Fruit fly (Drosophila melanogaster) whole organism, prepupa: ENCODE results near the gene CG3117.

Experiments
- Blimp-1 ChIP-seq: fragments of 200-800 bp; sonication (Bioruptor generic); optimal IDR thresholded peaks from 3 replicates; lab custom pipeline; 2017; ENCODE audit warnings: missing biosample characterization, missing genetic modification characterization, mild to moderate bottlenecking, moderate library complexity, missing genetic modification reagents
- CG10631 ChIP-seq: fragments of 200-800 bp; sonication (Bioruptor generic); optimal IDR thresholded peaks from 2 replicates; lab custom pipeline; 2016; ENCODE audit warnings: missing biosample characterization, missing genetic modification characterization
- CG10669 ChIP-seq: fragments of 200-800 bp; sonication (Bioruptor generic); optimal IDR thresholded peaks from 3 replicates; lab custom pipeline; 2018; ENCODE audit warnings: missing biosample characterization, mild to moderate bottlenecking, missing genetic modification characterization, moderate library complexity
- CG11294 ChIP-seq: fragments of 200-800 bp; sonication (Bioruptor generic); IDR thresholded peaks from 2 replicates; pipeline ENCODE4 v1.3.6; 2022; ENCODE audit warnings: missing biosample characterization, missing genetic modification characterization
- CG11762 ChIP-seq: fragments of 200-800 bp; sonication (Bioruptor generic); optimal IDR thresholded peaks from 3 replicates; lab custom pipeline; 2016; ENCODE audit warnings: missing biosample characterization, missing genetic modification characterization; ENCODE audit not compliant: insufficient read depth
- CG11902 ChIP-seq: fragments of 200-800 bp; sonication (Bioruptor generic); optimal IDR thresholded peaks from 3 replicates; lab custom pipeline; 2016; ENCODE audit warnings: missing biosample characterization, missing genetic modification characterization
- CG15336 ChIP-seq: fragments of 200-800 bp; sonication (Bioruptor generic); IDR thresholded peaks from 2 replicates; pipeline ENCODE4 v1.3.6; 2022; ENCODE audit warnings: missing biosample characterization, missing genetic modification characterization
- CG1621 ChIP-seq: fragments of 200-800 bp; sonication (Bioruptor generic); optimal IDR thresholded peaks from 3 replicates; lab custom pipeline; 2018; ENCODE audit warnings: missing biosample characterization, mild to moderate bottlenecking, missing genetic modification characterization
- CG16779 ChIP-seq: fragments of 200-800 bp; sonication (Bioruptor generic); optimal IDR thresholded peaks from 3 replicates; lab custom pipeline; 2017; ENCODE audit warnings: missing biosample characterization, mild to moderate bottlenecking, missing genetic modification characterization
- CG3032 ChIP-seq: fragments of 200-800 bp; optimal IDR thresholded peaks from 2 replicates; lab custom pipeline; 2019; ENCODE audit warnings: missing biosample characterization, mild to moderate bottlenecking, missing genetic modification characterization, moderate library complexity
- CG31627 ChIP-seq: fragments of 200-800 bp; sonication (Bioruptor generic); optimal IDR thresholded peaks from 3 replicates; lab custom pipeline; 2016; ENCODE audit warnings: missing biosample characterization, missing genetic modification characterization
- CG34406 ChIP-seq: fragments of 200-800 bp; sonication (Bioruptor generic); optimal IDR thresholded peaks from 3 replicates; lab custom pipeline; 2016; ENCODE audit warnings: missing biosample characterization, missing genetic modification characterization
- CG3919 ChIP-seq: fragments of 200-800 bp; sonication (Bioruptor generic); optimal IDR thresholded peaks from 3 replicates; lab custom pipeline; 2016; ENCODE audit warnings: missing biosample characterization, missing genetic modification characterization
- CG4318 ChIP-seq: fragments of 200-800 bp; sonication (Bioruptor generic); optimal IDR thresholded peaks from 3 replicates; lab custom pipeline; 2017; ENCODE audit warnings: missing biosample characterization, mild to moderate bottlenecking, missing genetic modification characterization
- CG6276 ChIP-seq: fragments of 200-800 bp; sonication (Bioruptor generic); optimal IDR thresholded peaks from 2 replicates; lab custom pipeline; 2017; ENCODE audit warnings: missing biosample characterization, mild to moderate bottlenecking, missing genetic modification characterization
- CG6854 ChIP-seq: fragments of 200-800 bp; sonication (Bioruptor generic); optimal IDR thresholded peaks from 2 replicates; lab custom pipeline; 2017; ENCODE audit warnings: missing biosample characterization, mild to moderate bottlenecking, missing genetic modification characterization
- CG7368 ChIP-seq: fragments of 200-800 bp; sonication (Bioruptor generic); optimal IDR thresholded peaks from 3 replicates; lab custom pipeline; 2016; ENCODE audit warnings: missing biosample characterization, missing genetic modification characterization
- CG8119 ChIP-seq: fragments of 200-800 bp; sonication (Bioruptor generic); IDR thresholded peaks from 3 replicates; pipeline ENCODE4 v1.3.6; 2022; ENCODE audit warnings: missing biosample characterization, missing genetic modification characterization
- CG8632 ChIP-seq: fragments of 200-800 bp; sonication (Bioruptor generic); optimal IDR thresholded peaks from 3 replicates; lab custom pipeline; 2016; ENCODE audit warnings: missing biosample characterization, missing genetic modification characterization
- CG9139 ChIP-seq: fragments of 200-800 bp; sonication (Bioruptor generic); optimal IDR thresholded peaks from 3 replicates; lab custom pipeline; 2017; ENCODE audit warnings: missing biosample characterization, mild to moderate bottlenecking, missing genetic modification characterization
- Eip75B ChIP-seq: fragments of 200-800 bp; sonication (Bioruptor generic); optimal IDR thresholded peaks from 3 replicates; lab custom pipeline; 2016; ENCODE audit warnings: missing biosample characterization, missing genetic modification characterization
- Eip78C ChIP-seq: fragments of 200-800 bp; sonication (Bioruptor generic); peaks from one replicate; lab custom pipeline; 2016; ENCODE audit warnings: missing biosample characterization, missing genetic modification characterization
- Eip93F ChIP-seq: fragments of 200-800 bp; sonication (Bioruptor generic); optimal IDR thresholded peaks from 2 replicates; lab custom pipeline; 2016; ENCODE audit warnings: missing biosample characterization, mild to moderate bottlenecking, missing genetic modification characterization
- Ets21C ChIP-seq: fragments of 200-800 bp; sonication (Bioruptor generic); optimal IDR thresholded peaks from 3 replicates; lab custom pipeline; 2016; ENCODE audit warnings: missing biosample characterization, missing genetic modification characterization
- Hr38 ChIP-seq: sonication (Bioruptor generic); optimal IDR thresholded peaks from 2 replicates; lab custom pipeline; 2016; ENCODE audit warnings: missing biosample characterization, missing genetic modification characterization
- Hr39 ChIP-seq: fragments of 200-800 bp; sonication (Bioruptor generic); optimal IDR thresholded peaks from 2 replicates; lab custom pipeline; 2016; ENCODE audit warnings: missing biosample characterization, missing genetic modification characterization
- Hr4 ChIP-seq: fragments of 200-800 bp; sonication (Bioruptor generic); optimal IDR thresholded peaks from 3 replicates; lab custom pipeline; 2016; ENCODE audit warnings: missing biosample characterization, missing genetic modification characterization
- Lpt ChIP-seq: fragments of 200-800 bp; sonication (Bioruptor generic); optimal IDR thresholded peaks from 3 replicates; lab custom pipeline; 2016; ENCODE audit warnings: missing biosample characterization, missing genetic modification characterization
- Met ChIP-seq: fragments of 200-800 bp; sonication (Bioruptor generic); optimal IDR thresholded peaks from 3 replicates; lab custom pipeline; 2016; ENCODE audit warnings: missing biosample characterization, missing genetic modification characterization
- Smox ChIP-seq: fragments of 200-800 bp; sonication (Bioruptor generic); optimal IDR thresholded peaks from 3 replicates; lab custom pipeline; 2016; ENCODE audit warnings: missing biosample characterization, missing genetic modification characterization
- Sox102F ChIP-seq: fragments of 200-800 bp; sonication (Bioruptor generic); optimal IDR thresholded peaks from 2 replicates; lab custom pipeline; 2016; ENCODE audit warnings: missing biosample characterization, mild to moderate bottlenecking, missing genetic modification characterization
- Sox15 ChIP-seq: fragments of 200-800 bp; sonication (Bioruptor generic); optimal IDR thresholded peaks from 3 replicates; lab custom pipeline; 2016; ENCODE audit warnings: missing biosample characterization, missing genetic modification characterization
- achi ChIP-seq: fragments of 200-800 bp; sonication (Bioruptor generic); optimal IDR thresholded peaks from 3 replicates; lab custom pipeline; 2016; ENCODE audit warnings: missing biosample characterization, missing genetic modification characterization
- acj6 ChIP-seq: fragments of 200-800 bp; sonication (Bioruptor generic); optimal IDR thresholded peaks from 3 replicates; lab custom pipeline; 2016; ENCODE audit warnings: missing biosample characterization, missing genetic modification characterization
- dac ChIP-seq: fragments of 200-800 bp; sonication (Bioruptor generic); optimal IDR thresholded peaks from 2 replicates; lab custom pipeline; 2017; ENCODE audit warnings: missing biosample characterization, mild to moderate bottlenecking, missing genetic modification characterization
- dsx ChIP-seq: fragments of 200-800 bp; optimal IDR thresholded peaks from 3 replicates; lab custom pipeline; 2019; ENCODE audit warnings: missing biosample characterization, mild to moderate bottlenecking, missing genetic modification characterization, moderate library complexity; ENCODE audit not compliant: poor library complexity, severe bottlenecking
- eg ChIP-seq: fragments of 200-800 bp; sonication (Bioruptor generic); IDR thresholded peaks from 3 replicates; pipeline ENCODE4 v1.3.6; 2022; ENCODE audit warnings: missing biosample characterization, missing genetic modification characterization
- fd85E ChIP-seq: fragments of 200-800 bp; sonication (Bioruptor generic); optimal IDR thresholded peaks from 3 replicates; lab custom pipeline; 2016; ENCODE audit warnings: missing biosample characterization, missing genetic modification characterization
- fkh ChIP-seq: fragments of 200-800 bp; sonication (Bioruptor generic); optimal IDR thresholded peaks from 3 replicates; lab custom pipeline; 2017; ENCODE audit warnings: missing biosample characterization, mild to moderate bottlenecking, missing genetic modification characterization, moderate library complexity
- lz ChIP-seq: fragments of 200-800 bp; sonication (Bioruptor generic); optimal IDR thresholded peaks from 3 replicates; lab custom pipeline; 2016; ENCODE audit warnings: missing biosample characterization, missing genetic modification characterization
- net ChIP-seq: fragments of 200-800 bp; sonication (Bioruptor generic); optimal IDR thresholded peaks from 3 replicates; lab custom pipeline; 2016; ENCODE audit warnings: missing biosample characterization, missing genetic modification characterization
- pdm3 ChIP-seq: fragments of 200-800 bp; sonication (Bioruptor generic); optimal IDR thresholded peaks from 3 replicates; lab custom pipeline; 2016; ENCODE audit warnings: missing biosample characterization, missing genetic modification characterization
- salr ChIP-seq, 2 experiments: fragments of 200-800 bp; sonication (Bioruptor generic); optimal IDR thresholded peaks; 3 replicates each; lab custom pipeline; 2016 to 2018; ENCODE audit warnings: missing biosample characterization in 2 of 2, missing genetic modification characterization in 2 of 2, mild to moderate bottlenecking in 1 of 2
- spab ChIP-seq: fragments of 200-800 bp; sonication (Bioruptor generic); optimal IDR thresholded peaks from 2 replicates; lab custom pipeline; 2017; ENCODE audit warnings: missing biosample characterization, mild to moderate bottlenecking, missing genetic modification characterization, missing genetic modification reagents
- ss ChIP-seq, 2 experiments: fragments of 200-800 bp; sonication (Bioruptor generic); optimal IDR thresholded peaks; 2 replicates in 1 of 2; 3 replicates in 1 of 2; lab custom pipeline; 2017 to 2018; ENCODE audit warnings: mild to moderate bottlenecking in 2 of 2, missing biosample characterization in 2 of 2, missing genetic modification characterization in 2 of 2, moderate library complexity in 1 of 2
- svp ChIP-seq: fragments of 200-800 bp; sonication (Bioruptor generic); peaks from one replicate; lab custom pipeline; 2016; ENCODE audit warnings: missing biosample characterization, missing genetic modification characterization
- topi ChIP-seq: fragments of 200-800 bp; sonication (Bioruptor generic); optimal IDR thresholded peaks from 3 replicates; lab custom pipeline; 2016; ENCODE audit warnings: missing biosample characterization, missing genetic modification characterization
- vri ChIP-seq: fragments of 200-800 bp; sonication (Bioruptor generic); optimal IDR thresholded peaks from 3 replicates; lab custom pipeline; 2016; ENCODE audit warnings: missing biosample characterization, mild to moderate bottlenecking, missing genetic modification characterization

Gene CG3117

dm6 chr2L:2878859-2879258, 31.8 kb upstream of the CG3117 start, which contains the start of gene RabGGTb (continued):
- TF ChIP-seq CG6276 (GFP tag; lab: Kevin White, UChicago) (peak; percentile 21), vri (GFP tag; lab: Kevin White, UChicago) (peak; percentile 22), salr (GFP tag; optimal IDR thresholded peaks at IDR 0.05; lab: Kevin White, UChicago) (no peak), CG8119 (GFP tag; lab: Robert Waterston, UW) (peak; percentile 71), Eip78C (peak; percentile 75), Sox15 (GFP tag; lab: Kevin White, UChicago) (no peak), CG7368 (peak; percentile 12), Blimp-1 (GFP tag; lab: Kevin White, UChicago) (no peak), fd85E (GFP tag; lab: Kevin White, UChicago) (no peak), spab (GFP tag; lab: Kevin White, UChicago) (no peak), topi (GFP tag; lab: Kevin White, UChicago) (peak; percentile 54), dsx (GFP tag; lab: Kevin White, UChicago) (no peak), CG34406 (GFP tag; lab: Kevin White, UChicago) (peak; percentile 48), Sox102F (GFP tag; lab: Kevin White, UChicago) (peak; percentile 44), Hr39 (GFP tag; lab: Kevin White, UChicago) (peak; percentile 77), Met (GFP tag; lab: Kevin White, UChicago) (peak; percentile 63)

- TF ChIP-seq Met (GFP tag; lab: Kevin White, UChicago) (peak; percentile 53), dac (GFP tag; lab: Kevin White, UChicago) (peak; percentile 24), CG6276 (GFP tag; lab: Kevin White, UChicago) (no peak), Eip75B (GFP tag; lab: Kevin White, UChicago) (peak; percentile 78), CG16779 (no peak), CG11902 (GFP tag; lab: Kevin White, UChicago) (peak; percentile 56), CG15336 (no peak), lz (GFP tag; lab: Kevin White, UChicago) (peak; percentile 77), eg (GFP tag; lab: Robert Waterston, UW) (peak; percentile 44; the same call in 1 of the 3 replicates), CG34406 (GFP tag; lab: Kevin White, UChicago) (peak; percentile 24), CG31627 (GFP tag; lab: Kevin White, UChicago) (peak; percentile 78), CG8632 (GFP tag; lab: Kevin White, UChicago) (peak; percentile 22), pdm3 (peak; percentile 69), achi (peak; percentile 31), topi (GFP tag; lab: Kevin White, UChicago) (peak; percentile 60), Smox (GFP tag; lab: Kevin White, UChicago) (peak; percentile 54), Eip93F (GFP tag; lab: Kevin White, UChicago) (no peak), Sox15 (GFP tag; lab: Kevin White, UChicago) (peak; percentile 58), acj6 (peak; percentile 74), Ets21C (GFP tag; lab: Kevin White, UChicago) (peak; percentile 55), Hr39 (GFP tag; lab: Kevin White, UChicago) (peak; percentile 74), svp (GFP tag; lab: Kevin White, UChicago) (peak; percentile 73), CG3919 (GFP tag; lab: Kevin White, UChicago) (peak; percentile 55), vri (GFP tag; lab: Kevin White, UChicago) (peak; percentile 2), Blimp-1 (GFP tag; lab: Kevin White, UChicago) (peak; percentile 2), ss (GFP tag; optimal IDR thresholded peaks at IDR 0.05; lab: Kevin White, UChicago) (peak in 1 of 2 experiments; percentile 70), CG1621 (tag; lab: Kevin White, UChicago) (peak; percentile 58), net (no peak), CG9139 (GFP tag; lab: Kevin White, UChicago) (no peak), CG10631 (peak; percentile 50), Hr4 (GFP tag; lab: Kevin White, UChicago) (peak; percentile 70), CG11762 (GFP tag; lab: Kevin White, UChicago) (no peak), CG4318 (GFP tag; lab: Kevin White, UChicago) (no peak), CG3032 (tag; lab: Kevin White, UChicago) (peak; percentile 76), CG7368 (peak; percentile 53), CG10669 (peak; percentile 54), CG11294 (GFP tag; lab: Robert Waterston, UW) (peak; percentile 37; the same call in 1 of the 2 replicates), Eip78C (peak; percentile 76), Lpt (no peak), fkh (GFP tag; lab: Kevin White, UChicago) (peak; percentile 94), CG6854 (GFP tag; lab: Kevin White, UChicago) (no peak), Hr38 (GFP tag; lab: Kevin White, UChicago) (no peak), Sox102F (GFP tag; lab: Kevin White, UChicago) (peak; percentile 51)
These were observed 31.2 kb upstream of the CG3117 start, which contains the start of the genes Prx6a and Sbat for dm6 chr2L:2878188-2878587. Gene Prx6a (minus strand): TSS chr2L:2878232. Gene Sbat (plus strand): TSS chr2L:2878344.
